Comparison of ENCODE assay signal across 2 fruit fly cellular contexts in genomic region chr3R:30842639-30843476, dm6.
TF ChIP-seq lines count a peak whose summit lies in the region.

No protein-coding gene starts in this region.

TF ChIP-seq in whole organism, prepupa, 60 proteins besides CTCF, POLR2A, EP300 and RAD21 (continued from another document):
- no peak for TF ChIP-seq Hr39 (GFP tag; optimal IDR thresholded peaks at IDR 0.05; lab: Kevin White, UChicago)
- peak; percentile 65 for TF ChIP-seq OdsH (GFP tag; optimal IDR thresholded peaks at IDR 0.05; lab: Kevin White, UChicago)
- TF ChIP-seq dac (GFP tag; optimal IDR thresholded peaks at IDR 0.05; lab: Kevin White, UChicago) = no peak
- peak; percentile 24 for TF ChIP-seq CG31627 (GFP tag; optimal IDR thresholded peaks at IDR 0.05; lab: Kevin White, UChicago)
- no peak for TF ChIP-seq Eip93F (GFP tag; optimal IDR thresholded peaks at IDR 0.05; lab: Kevin White, UChicago)
- peak; percentile 28 for TF ChIP-seq cyc (GFP tag; optimal IDR thresholded peaks at IDR 0.05; lab: Kevin White, UChicago)
- TF ChIP-seq Ets96B (tag; optimal IDR thresholded peaks at IDR 0.05; lab: Kevin White, UChicago) = peak; percentile 87
- TF ChIP-seq esn (GFP tag; optimal IDR thresholded peaks at IDR 0.05; lab: Kevin White, UChicago) = peak; percentile 34
- TF ChIP-seq Hr38 (GFP tag; optimal IDR thresholded peaks at IDR 0.05; lab: Kevin White, UChicago) = no peak
- TF ChIP-seq CG6276 (GFP tag; optimal IDR thresholded peaks at IDR 0.05; lab: Kevin White, UChicago) = no peak
- TF ChIP-seq achi (GFP tag; optimal IDR thresholded peaks at IDR 0.05; lab: Kevin White, UChicago) = peak; percentile 46
- TF ChIP-seq CG6792 (GFP tag; optimal IDR thresholded peaks at IDR 0.05; lab: Kevin White, UChicago) = peak; percentile 59
- no peak for TF ChIP-seq eg (GFP tag; IDR thresholded peaks at IDR 0.05; lab: Robert Waterston, UW)
- peak; percentile 76 for TF ChIP-seq CG34406 (GFP tag; optimal IDR thresholded peaks at IDR 0.05; lab: Kevin White, UChicago)
- peak; percentile 32 for TF ChIP-seq CG8319 (GFP tag; optimal IDR thresholded peaks at IDR 0.05; lab: Kevin White, UChicago)
- TF ChIP-seq CG6808 (GFP tag; optimal IDR thresholded peaks at IDR 0.05; lab: Kevin White, UChicago) = peak; percentile 66
- TF ChIP-seq CG6854 (GFP tag; optimal IDR thresholded peaks at IDR 0.05; lab: Kevin White, UChicago) = no peak
- no peak for TF ChIP-seq fkh (GFP tag; optimal IDR thresholded peaks at IDR 0.05; lab: Kevin White, UChicago)
- TF ChIP-seq lz (GFP tag; optimal IDR thresholded peaks at IDR 0.05; lab: Kevin White, UChicago) = peak; percentile 11
- TF ChIP-seq svp (GFP tag; lab: Kevin White, UChicago) = peak; percentile 36
- TF ChIP-seq salr (GFP tag; optimal IDR thresholded peaks at IDR 0.05; lab: Kevin White, UChicago) = peak in 1 of 2 experiments; percentile 18
- TF ChIP-seq Smox (GFP tag; optimal IDR thresholded peaks at IDR 0.05; lab: Kevin White, UChicago) = peak; percentile 39
- TF ChIP-seq Gug (GFP tag; IDR thresholded peaks at IDR 0.05; lab: Robert Waterston, UW) = no peak
- TF ChIP-seq CG8632 (GFP tag; optimal IDR thresholded peaks at IDR 0.05; lab: Kevin White, UChicago) = peak; percentile 78
- peak; percentile 56 for TF ChIP-seq CG1621 (tag; optimal IDR thresholded peaks at IDR 0.05; lab: Kevin White, UChicago)
- peak; percentile 52 for TF ChIP-seq Sox102F (GFP tag; optimal IDR thresholded peaks at IDR 0.05; lab: Kevin White, UChicago)
- 0 out of 3 replicates have a peak, but pooled peaks have one; percentile 6 for TF ChIP-seq CG6163 (GFP tag; IDR thresholded peaks at IDR 0.05; lab: Robert Waterston, UW)
- TF ChIP-seq Ets21C (GFP tag; optimal IDR thresholded peaks at IDR 0.05; lab: Kevin White, UChicago) = no peak
- TF ChIP-seq fd85E (GFP tag; optimal IDR thresholded peaks at IDR 0.05; lab: Kevin White, UChicago) = no peak
- peak; percentile 86 for TF ChIP-seq Eip78C (GFP tag; lab: Kevin White, UChicago)
- peak; percentile 75 for TF ChIP-seq CG10631 (GFP tag; optimal IDR thresholded peaks at IDR 0.05; lab: Kevin White, UChicago)
- TF ChIP-seq dsx (GFP tag; optimal IDR thresholded peaks at IDR 0.05; lab: Kevin White, UChicago; ENCODE audit: poor library complexity, severe bottlenecking) = peak; percentile 83
- no peak for TF ChIP-seq CG11762 (GFP tag; optimal IDR thresholded peaks at IDR 0.05; lab: Kevin White, UChicago; ENCODE audit: insufficient read depth)
- TF ChIP-seq CG8119 (GFP tag; IDR thresholded peaks at IDR 0.05; lab: Robert Waterston, UW) = 0 out of 3 replicates have a peak, but pooled peaks have one; percentile 33

TF ChIP-seq in whole organism, wandering third instar larva, 38 proteins besides CTCF, POLR2A, EP300 and RAD21 (continued from another document):
- TF ChIP-seq sage (GFP tag; optimal IDR thresholded peaks at IDR 0.05; lab: Kevin White, UChicago) = no peak
- no peak for TF ChIP-seq Dfd (GFP tag; optimal IDR thresholded peaks at IDR 0.05; lab: Kevin White, UChicago)
- TF ChIP-seq N (GFP tag; optimal IDR thresholded peaks at IDR 0.05; lab: Kevin White, UChicago) = no peak
TF ChIP-seq in whole organism, wandering third instar larva: peak in this region for 10.
